Worm (Caenorhabditis elegans) whole organism, L2 larva: ENCODE results near the gene Y49G5B.1.

Experiments
- aly-2 ChIP-seq: fragments of 150-350 bp; optimal IDR thresholded peaks from 2 replicates; lab custom pipeline; 2014; ENCODE audit warnings: missing biosample characterization, missing genetic modification characterization
- blmp-1 ChIP-seq: sonication (generic microtip); optimal IDR thresholded peaks from 2 replicates; lab custom pipeline; 2017; ENCODE audit warnings: missing genetic modification characterization, mild to moderate bottlenecking, missing compliant biosample characterization, antibody characterized with exemption, moderate library complexity; ENCODE audit not compliant: insufficient read depth
- elt-1 ChIP-seq: fragments of 150-350 bp; optimal IDR thresholded peaks from 2 replicates; lab custom pipeline; 2014; ENCODE audit warnings: missing biosample characterization, missing genetic modification characterization
- lin-13 ChIP-seq: fragments of 150-350 bp; optimal IDR thresholded peaks from 2 replicates; lab custom pipeline; 2014; ENCODE audit warnings: missing biosample characterization, missing genetic modification reagents, missing genetic modification characterization
- lin-39 ChIP-seq: fragments of 150-350 bp; optimal IDR thresholded peaks from 2 replicates; lab custom pipeline; 2014; ENCODE audit warnings: missing biosample characterization, missing genetic modification reagents, missing genetic modification characterization
- nhr-23 ChIP-seq: fragments of 150-350 bp; optimal IDR thresholded peaks from 2 replicates; lab custom pipeline; 2014; ENCODE audit warnings: missing biosample characterization, missing genetic modification reagents, missing genetic modification characterization
- nhr-237 ChIP-seq: fragments of 150-350 bp; optimal IDR thresholded peaks from 2 replicates; lab custom pipeline; 2014; ENCODE audit warnings: missing biosample characterization, missing genetic modification characterization
- nhr-25 ChIP-seq: fragments of 150-350 bp; sonication (generic microtip); optimal IDR thresholded peaks from 3 replicates; lab custom pipeline; 2014; ENCODE audit warnings: missing biosample characterization, missing genetic modification characterization
- unc-62 ChIP-seq: fragments of 150-350 bp; optimal IDR thresholded peaks from 2 replicates; lab custom pipeline; 2014; ENCODE audit warnings: missing biosample characterization, missing genetic modification reagents, missing genetic modification characterization

DNA sequence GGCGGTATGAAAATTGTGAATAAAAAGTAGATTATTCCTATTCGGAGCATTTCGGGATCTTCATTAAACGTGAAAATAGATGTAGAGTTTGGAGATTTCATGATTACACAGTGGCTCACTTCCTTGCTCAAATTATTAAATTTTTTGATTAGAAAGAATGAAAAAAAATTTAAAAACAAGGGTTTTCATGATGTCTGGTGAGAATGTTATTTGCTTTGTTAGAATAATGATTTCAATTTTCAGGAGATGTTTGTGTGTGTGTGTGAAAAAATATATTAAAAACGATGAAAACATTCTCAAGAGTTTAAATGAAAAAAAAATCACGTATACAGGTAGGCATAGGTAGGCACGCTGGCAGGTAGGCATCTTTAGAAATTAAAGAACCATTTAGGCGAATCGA, 28.8 kb downstream of the Y49G5B.1 start, which contains the start of gene srt-68:
- TF ChIP-seq nhr-237 (tag; lab: Kevin White, UChicago) (no peak), nhr-25 (tag; lab: Kevin White, UChicago) (no peak), nhr-23 (tag; lab: Kevin White, UChicago) (no peak), blmp-1 (no peak), lin-39 (tag; lab: Kevin White, UChicago) (no peak), aly-2 (tag; lab: Kevin White, UChicago) (no peak), lin-13 (GFP tag; lab: Kevin White, UChicago) (no peak), unc-62 (GFP tag; lab: Kevin White, UChicago) (no peak), elt-1 (tag; lab: Kevin White, UChicago) (no peak)
